Worm (Caenorhabditis elegans) whole organism, early embryonic: ENCODE data around the gene ifas-3.

ENCODE experiments used
- B0310.2 ChIP-seq: sonication (generic microtip); optimal IDR thresholded peaks from 2 replicates; lab custom pipeline; 2016; ENCODE audit warnings: mild to moderate bottlenecking, missing genetic modification characterization, missing compliant biosample characterization
- aly-1 ChIP-seq: sonication (generic microtip); optimal IDR thresholded peaks from 2 replicates; lab custom pipeline; 2016; ENCODE audit warnings: missing genetic modification characterization, missing compliant biosample characterization
- ama-1 ChIP-seq: fragments of 150-350 bp; optimal IDR thresholded peaks from 2 replicates; lab custom pipeline; 2014
- ceh-36 ChIP-seq: sonication (generic microtip); optimal IDR thresholded peaks from 2 replicates; lab custom pipeline; 2016; ENCODE audit warnings: missing genetic modification characterization, inconsistent platforms, missing compliant biosample characterization
- ets-7 ChIP-seq: sonication (generic microtip); optimal IDR thresholded peaks from 2 replicates; lab custom pipeline; 2016; ENCODE audit warnings: missing genotype, missing genetic modification characterization, missing compliant biosample characterization
- flt-1 ChIP-seq: fragments of 200-800 bp; sonication (Bioruptor generic); IDR thresholded peaks from 2 replicates; pipeline ENCODE4 v1.3.6; 2022; ENCODE audit warnings: missing genetic modification characterization, missing compliant biosample characterization
- hmbx-1 ChIP-seq: sonication (generic microtip); optimal IDR thresholded peaks from 2 replicates; lab custom pipeline; 2016; ENCODE audit warnings: mild to moderate bottlenecking, missing genetic modification characterization, missing compliant biosample characterization
- hmg-4 ChIP-seq: fragments of 200-800 bp; sonication (Bioruptor generic); optimal IDR thresholded peaks from 2 replicates; lab custom pipeline; 2018; ENCODE audit warnings: mild to moderate bottlenecking, missing genetic modification characterization, missing compliant biosample characterization
- pes-1 ChIP-seq: fragments of 200-800 bp; sonication (Bioruptor generic); IDR thresholded peaks from 2 replicates; pipeline ENCODE4 v1.3.6; 2022; ENCODE audit warnings: missing genetic modification reagents, missing genetic modification characterization, missing compliant biosample characterization
- scrt-1 ChIP-seq: fragments of 200-800 bp; sonication (Bioruptor generic); IDR thresholded peaks from 2 replicates; pipeline ENCODE4 v1.3.6; 2022; ENCODE audit warnings: missing genetic modification characterization, missing compliant biosample characterization
- sea-1 ChIP-seq: fragments of 200-800 bp; sonication (Bioruptor generic); conservative IDR thresholded peaks from 2 replicates; pipeline ENCODE4 v1.3.6; 2022; ENCODE audit warnings: missing genetic modification characterization, missing compliant biosample characterization

DNA sequence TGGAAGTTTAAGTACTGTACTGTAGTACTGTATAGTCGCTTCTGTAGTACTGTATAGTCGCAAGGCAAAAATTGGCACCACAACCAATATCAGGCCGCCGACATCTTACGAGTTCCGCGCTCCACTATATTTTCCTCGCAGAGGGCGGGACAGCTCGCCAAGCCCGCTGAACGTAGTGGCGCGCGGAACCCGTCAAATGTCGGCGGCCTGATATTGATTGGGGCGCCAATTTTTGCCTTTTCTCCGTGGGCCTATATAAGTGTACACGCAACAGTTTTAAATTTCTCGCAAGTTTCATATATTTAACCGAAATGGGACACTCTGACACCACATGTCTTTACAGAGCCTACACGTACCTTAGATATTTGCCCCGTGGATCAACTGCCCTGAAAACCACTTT is 693 bp downstream of the ifas-3 start:
- no peak for TF ChIP-seq ama-1
- no peak for TF ChIP-seq B0310.2 (tag; lab: Kevin White, UChicago)
- TF ChIP-seq hmg-4 (GFP tag; lab: Kevin White, UChicago): no peak
- no peak for TF ChIP-seq pes-1 (GFP tag; lab: Robert Waterston, UW)
- TF ChIP-seq flt-1 (GFP tag; lab: Robert Waterston, UW): no peak
- TF ChIP-seq ets-7 (tag; lab: Kevin White, UChicago): no peak
- TF ChIP-seq scrt-1 (GFP tag; lab: Robert Waterston, UW): no peak
- no peak for TF ChIP-seq sea-1
- TF ChIP-seq ceh-36 (tag; lab: Kevin White, UChicago): no peak
- TF ChIP-seq hmbx-1 (tag; lab: Kevin White, UChicago): no peak
- no peak for TF ChIP-seq aly-1 (tag; lab: Kevin White, UChicago)
